Worm (Caenorhabditis elegans): ENCODE measurements around the gene hda-2.

DNA sequence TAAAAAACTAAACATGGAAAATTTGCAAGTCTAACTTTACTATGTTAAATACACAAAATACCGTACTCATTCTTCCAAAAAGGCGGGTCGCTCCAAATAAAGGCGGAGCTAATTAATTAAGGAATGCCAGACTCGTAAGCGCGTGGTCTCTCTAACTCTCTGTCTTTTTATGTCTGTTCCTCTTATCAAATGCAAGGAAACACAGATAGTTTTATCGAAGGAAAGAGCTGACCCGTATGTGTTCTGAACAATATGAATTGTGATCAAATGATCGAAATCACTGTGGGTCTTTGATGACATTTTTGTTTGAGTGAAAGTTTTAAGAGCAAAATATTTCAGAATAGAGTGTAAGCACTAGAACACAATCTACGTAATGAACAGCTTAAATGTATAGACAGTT, 20.9 kb downstream of the hda-2 start:
- TF ChIP-seq ref-1 (GFP tag; conservative IDR thresholded peaks at IDR 0.05): no peak
- TF ChIP-seq flt-1 (GFP tag; IDR thresholded peaks at IDR 0.05): no peak
